Worm (Caenorhabditis elegans): ENCODE measurements around the gene C05C8.8.

Gene C05C8.8

DNA sequence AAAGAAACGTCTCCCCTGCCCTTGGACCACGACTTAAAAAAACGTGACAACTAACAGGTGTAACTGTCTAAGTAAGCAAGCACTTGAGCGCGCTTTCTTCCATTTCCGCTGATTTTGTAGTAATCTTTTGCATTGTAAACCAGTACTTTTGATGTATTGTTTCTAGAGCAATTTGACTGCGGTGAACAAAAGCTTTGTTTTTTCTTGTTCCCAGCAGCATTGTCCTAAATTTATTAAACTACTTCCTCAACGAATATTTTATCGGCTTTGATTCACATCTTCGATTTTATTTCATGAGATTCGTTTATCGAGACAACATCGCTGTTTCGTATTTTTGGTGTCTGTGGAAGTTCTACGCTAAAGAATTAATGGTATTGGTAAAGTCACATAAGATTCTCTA lies 33.7 kb upstream of the C05C8.8 start, which contains the start of gene C13A2.1:
Gene C13A2.1 (plus strand): TSS at position 301 of the 400 bp plus-strand sequence.
- TF ChIP-seq sem-2 (GFP tag; optimal IDR thresholded peaks at IDR 0.05) (no peak), lin-32 (GFP tag; optimal IDR thresholded peaks at IDR 0.05) (no peak), mls-2 (tag; optimal IDR thresholded peaks at IDR 0.05) (no peak), zip-8 (tag; optimal IDR thresholded peaks at IDR 0.05) (no peak), nhr-76 (tag; optimal IDR thresholded peaks at IDR 0.05) (no peak), unc-62 (GFP tag; optimal IDR thresholded peaks at IDR 0.05) (no peak), lsy-2 (tag; optimal IDR thresholded peaks at IDR 0.05) (no peak), unc-120 (tag; optimal IDR thresholded peaks at IDR 0.05; ENCODE audit: poor library complexity, severe bottlenecking) (no peak), ham-2 (GFP tag; optimal IDR thresholded peaks at IDR 0.05) (no peak), flh-1 (GFP tag; optimal IDR thresholded peaks at IDR 0.05) (no peak), sptf-1 (tag; optimal IDR thresholded peaks at IDR 0.05) (no peak), nhr-12 (tag; optimal IDR thresholded peaks at IDR 0.05) (no peak), drap-1 (GFP tag; optimal IDR thresholded peaks at IDR 0.05) (no peak), ztf-11 (tag; optimal IDR thresholded peaks at IDR 0.05) (no peak), cnd-1 (tag; optimal IDR thresholded peaks at IDR 0.05) (no peak), blmp-1 (tag; optimal IDR thresholded peaks at IDR 0.05) (no peak), hlh-1 (tag; optimal IDR thresholded peaks at IDR 0.05) (no peak), ceh-43 (GFP tag; optimal IDR thresholded peaks at IDR 0.05) (no peak), snpc-4 (tag; optimal IDR thresholded peaks at IDR 0.05) (no peak)

DNA sequence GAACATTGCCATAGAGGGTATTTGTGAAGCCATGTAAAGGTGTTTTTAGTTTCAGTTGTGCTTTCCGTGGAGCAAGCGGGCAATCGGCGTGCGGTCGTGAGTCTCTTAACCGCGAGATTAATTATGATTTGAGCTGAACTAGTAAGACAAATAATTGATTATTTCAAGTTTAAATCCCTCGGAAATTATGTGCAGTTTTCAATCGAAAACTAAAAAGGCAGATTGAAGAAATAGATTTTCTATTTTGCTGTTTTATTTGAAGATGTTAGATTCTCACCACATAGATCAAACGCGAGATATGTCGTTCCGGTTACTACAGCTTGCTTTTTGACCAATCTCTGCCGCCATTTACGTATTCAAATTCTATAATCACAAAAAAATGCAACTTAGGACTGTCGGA lies 27.0 kb upstream of the C05C8.8 start, which contains the start of gene C13A2.3:
Gene C13A2.3 (plus strand): TSS at position 301 of the 400 bp plus-strand sequence.
- no peak for TF ChIP-seq unc-62 (GFP tag; optimal IDR thresholded peaks at IDR 0.05)

ce11 chrV:7279090-7279489 lies 24.1 kb upstream of the C05C8.8 start, which contains the start of gene C13A2.4:
C13A2.4 (plus strand) TSS chrV:7279390.
- TF ChIP-seq unc-120 (tag; optimal IDR thresholded peaks at IDR 0.05; ENCODE audit: poor library complexity, severe bottlenecking) (no peak), cnd-1 (tag; optimal IDR thresholded peaks at IDR 0.05) (no peak), pha-4 (tag; optimal IDR thresholded peaks at IDR 0.05) (no peak), ceh-43 (GFP tag; optimal IDR thresholded peaks at IDR 0.05) (no peak), elt-1 (tag; optimal IDR thresholded peaks at IDR 0.05; ENCODE audit: borderline replicate concordance, insufficient read depth) (no peak), blmp-1 (tag; optimal IDR thresholded peaks at IDR 0.05) (no peak), nhr-28 (tag; optimal IDR thresholded peaks at IDR 0.05) (no peak), bed-3 (GFP tag; optimal IDR thresholded peaks at IDR 0.05) (no peak)

DNA sequence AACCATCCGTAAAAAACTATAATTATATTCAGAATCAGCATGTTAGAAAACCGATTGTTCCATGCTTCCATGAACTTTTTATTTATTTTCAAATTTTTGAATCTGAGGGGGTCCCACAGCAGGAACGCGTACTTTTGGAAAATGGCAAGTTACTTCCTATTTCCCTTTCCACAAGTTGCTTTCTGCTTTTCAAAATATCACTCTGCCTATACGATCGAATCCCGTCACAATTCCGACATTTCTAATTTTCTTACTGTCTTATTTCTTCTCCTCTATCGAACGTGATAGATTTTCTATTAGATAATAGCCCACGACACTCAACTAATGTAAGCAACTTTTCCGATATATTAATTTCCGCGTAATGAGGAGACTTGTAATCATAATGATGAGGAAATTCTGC lies 20.5 kb upstream of the C05C8.8 start, which contains the start of gene C13A2.5:
Gene C13A2.5 (plus strand): TSS at position 301 of the 400 bp plus-strand sequence.
- TF ChIP-seq elt-3 (tag; optimal IDR thresholded peaks at IDR 0.05) (no peak), hlh-1 (tag; optimal IDR thresholded peaks at IDR 0.05) (no peak), mls-2 (tag; optimal IDR thresholded peaks at IDR 0.05) (no peak), mab-5 (tag; optimal IDR thresholded peaks at IDR 0.05) (no peak), ceh-43 (GFP tag; optimal IDR thresholded peaks at IDR 0.05) (no peak), nhr-28 (tag; optimal IDR thresholded peaks at IDR 0.05) (no peak), M03D4.4 (tag; optimal IDR thresholded peaks at IDR 0.05) (no peak), unc-62 (GFP tag; optimal IDR thresholded peaks at IDR 0.05) (no peak), ceh-83 (GFP tag; optimal IDR thresholded peaks at IDR 0.05) (no peak), elt-1 (tag; optimal IDR thresholded peaks at IDR 0.05; ENCODE audit: borderline replicate concordance, insufficient read depth) (no peak), lin-13 (tag; optimal IDR thresholded peaks at IDR 0.05) (no peak), flh-1 (GFP tag; optimal IDR thresholded peaks at IDR 0.05) (no peak), lsy-2 (tag; optimal IDR thresholded peaks at IDR 0.05) (no peak), sem-2 (GFP tag; optimal IDR thresholded peaks at IDR 0.05) (no peak), ces-1 (GFP tag; optimal IDR thresholded peaks at IDR 0.05) (no peak)

DNA sequence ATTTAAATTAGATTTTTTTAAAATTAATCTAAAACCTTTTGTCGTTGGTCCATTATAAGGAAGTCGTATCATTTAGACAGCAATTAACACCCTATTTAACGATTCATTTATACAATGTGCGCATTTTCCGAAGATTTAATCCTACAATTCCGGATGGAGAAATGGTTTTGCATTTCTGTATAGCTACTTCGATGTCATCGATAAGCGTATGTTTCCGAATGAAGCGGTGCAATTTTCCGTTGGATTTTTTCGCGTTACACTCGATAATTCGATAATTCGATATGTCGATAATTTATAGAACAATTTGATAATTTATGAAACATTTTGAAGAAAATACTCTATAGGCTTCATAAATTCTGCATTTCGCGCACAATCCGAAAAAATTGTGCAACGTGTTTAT lies 20.0 kb upstream of the C05C8.8 start, which contains the start of gene C13A2.10:
Gene C13A2.10 (minus strand): TSS at position 101 of the 400 bp plus-strand sequence.
- TF ChIP-seq hlh-1 (tag; optimal IDR thresholded peaks at IDR 0.05) (no peak), sptf-1 (tag; optimal IDR thresholded peaks at IDR 0.05) (no peak), lin-32 (GFP tag; optimal IDR thresholded peaks at IDR 0.05) (no peak), drap-1 (GFP tag; optimal IDR thresholded peaks at IDR 0.05) (no peak), ceh-43 (GFP tag; optimal IDR thresholded peaks at IDR 0.05) (no peak), tbx-8 (GFP tag; optimal IDR thresholded peaks at IDR 0.05) (no peak), bed-3 (GFP tag; optimal IDR thresholded peaks at IDR 0.05) (no peak), ces-1 (GFP tag; optimal IDR thresholded peaks at IDR 0.05) (no peak), ceh-83 (GFP tag; optimal IDR thresholded peaks at IDR 0.05) (no peak), flh-1 (GFP tag; optimal IDR thresholded peaks at IDR 0.05) (no peak), nhr-237 (tag; optimal IDR thresholded peaks at IDR 0.05) (no peak), nhr-12 (tag; optimal IDR thresholded peaks at IDR 0.05) (no peak), snpc-4 (tag; optimal IDR thresholded peaks at IDR 0.05) (no peak), ceh-39 (tag; optimal IDR thresholded peaks at IDR 0.05) (no peak), ztf-11 (tag; optimal IDR thresholded peaks at IDR 0.05) (no peak), nhr-76 (tag; optimal IDR thresholded peaks at IDR 0.05) (no peak)

All from whole organism, mixed stage, embryonic.